Fruit fly (Drosophila melanogaster) whole organism, embryonic: ENCODE data around the gene gammaTub37C.

Experiments
- Abd-B ChIP-seq: fragments of 200-800 bp; sonication (Bioruptor generic); optimal IDR thresholded peaks from 2 replicates; lab custom pipeline; 2018; ENCODE audit warnings: missing biosample characterization, mild to moderate bottlenecking, missing genetic modification characterization, moderate library complexity
- BEAF-32 ChIP-seq: fragments of 200-800 bp; sonication (Bioruptor generic); optimal IDR thresholded peaks from 3 replicates; lab custom pipeline; 2017; ENCODE audit warnings: missing biosample characterization, missing genetic modification characterization, mild to moderate bottlenecking, moderate library complexity, missing genetic modification reagents
- Blimp-1 ChIP-seq: fragments of 200-800 bp; sonication (Bioruptor generic); optimal IDR thresholded peaks from 3 replicates; lab custom pipeline; 2018; ENCODE audit warnings: missing biosample characterization, missing genetic modification characterization, mild to moderate bottlenecking, moderate library complexity, missing genetic modification reagents
- CG12391 ChIP-seq: fragments of 200-800 bp; sonication (Bioruptor generic); optimal IDR thresholded peaks from 3 replicates; lab custom pipeline; 2018; ENCODE audit warnings: missing biosample characterization, mild to moderate bottlenecking, missing genetic modification characterization, moderate library complexity
- CG12769 ChIP-seq: fragments of 200-800 bp; sonication (Bioruptor generic); optimal IDR thresholded peaks from 2 replicates; lab custom pipeline; 2019; ENCODE audit warnings: missing biosample characterization, mild to moderate bottlenecking, missing genetic modification characterization, moderate library complexity
- CG13287 ChIP-seq: fragments of 200-800 bp; sonication (Bioruptor generic); IDR thresholded peaks from 2 replicates; pipeline ENCODE4 v1.3.6; 2022; ENCODE audit warnings: missing biosample characterization, missing genetic modification characterization; ENCODE audit not compliant: partially characterized antibody
- CG13894 ChIP-seq: fragments of 200-800 bp; sonication (Bioruptor generic); optimal IDR thresholded peaks from 3 replicates; lab custom pipeline; 2018; ENCODE audit warnings: missing biosample characterization, mild to moderate bottlenecking, missing genetic modification characterization, moderate library complexity
- CG14050 ChIP-seq: fragments of 200-800 bp; sonication (Bioruptor generic); IDR thresholded peaks from 3 replicates; pipeline ENCODE4 v1.3.6; 2022; ENCODE audit warnings: missing biosample characterization, missing genetic modification characterization
- CG17328 ChIP-seq: fragments of 200-800 bp; sonication (Bioruptor generic); IDR thresholded peaks from 2 replicates; pipeline ENCODE4 v1.3.6; 2022; ENCODE audit warnings: missing biosample characterization, missing genetic modification characterization
- CG17359 ChIP-seq: fragments of 200-800 bp; sonication (Bioruptor generic); optimal IDR thresholded peaks from 3 replicates; lab custom pipeline; 2018; ENCODE audit warnings: missing biosample characterization, mild to moderate bottlenecking, missing genetic modification characterization, moderate library complexity
- CG17385 ChIP-seq: fragments of 200-800 bp; sonication (Bioruptor generic); optimal IDR thresholded peaks from 3 replicates; lab custom pipeline; 2018; ENCODE audit warnings: missing biosample characterization, mild to moderate bottlenecking, missing genetic modification characterization
- CG18476 ChIP-seq: fragments of 200-800 bp; sonication (Bioruptor generic); optimal IDR thresholded peaks from 2 replicates; lab custom pipeline; 2016; ENCODE audit warnings: missing biosample characterization, mild to moderate bottlenecking, missing genetic modification characterization
- CG30431 ChIP-seq: fragments of 200-800 bp; sonication (Bioruptor generic); optimal IDR thresholded peaks from 2 replicates; lab custom pipeline; 2017; ENCODE audit warnings: missing biosample characterization, missing genetic modification characterization
- CG5180 ChIP-seq: fragments of 200-800 bp; sonication (Bioruptor generic); optimal IDR thresholded peaks from 3 replicates; lab custom pipeline; 2017; ENCODE audit warnings: missing biosample characterization, missing genetic modification characterization, mild to moderate bottlenecking, moderate library complexity, missing genetic modification reagents
- CG6791 ChIP-seq: fragments of 200-800 bp; sonication (Bioruptor generic); IDR thresholded peaks from 3 replicates; pipeline ENCODE4 v1.3.6; 2022; ENCODE audit warnings: missing biosample characterization, missing genetic modification characterization; ENCODE audit not compliant: partially characterized antibody
- CG6854 ChIP-seq: fragments of 200-800 bp; sonication (Bioruptor generic); optimal IDR thresholded peaks from 3 replicates; lab custom pipeline; 2017; ENCODE audit warnings: missing biosample characterization, mild to moderate bottlenecking, missing genetic modification characterization
- CG7987 ChIP-seq: fragments of 200-800 bp; sonication (Bioruptor generic); optimal IDR thresholded peaks from 2 replicates; lab custom pipeline; 2018; ENCODE audit warnings: missing biosample characterization, mild to moderate bottlenecking, missing genetic modification characterization, moderate library complexity
- CG8089 ChIP-seq: fragments of 200-800 bp; sonication (Bioruptor generic); optimal IDR thresholded peaks from 3 replicates; lab custom pipeline; 2016; ENCODE audit warnings: missing biosample characterization, missing genetic modification characterization
- CG8281 ChIP-seq: fragments of 200-800 bp; sonication (Bioruptor generic); optimal IDR thresholded peaks from 2 replicates; lab custom pipeline; 2018; ENCODE audit warnings: missing biosample characterization, mild to moderate bottlenecking, missing genetic modification characterization, moderate library complexity
- CG9876 ChIP-seq: fragments of 200-800 bp; sonication (Bioruptor generic); optimal IDR thresholded peaks from 2 replicates; lab custom pipeline; 2016; ENCODE audit warnings: missing biosample characterization, missing genetic modification characterization
- CHES-1-like ChIP-seq: fragments of 200-800 bp; sonication (Bioruptor generic); optimal IDR thresholded peaks from 2 replicates; lab custom pipeline; 2016; ENCODE audit warnings: missing biosample characterization, missing genetic modification characterization
- CTCF ChIP-seq: fragments of 200-800 bp; sonication (Bioruptor generic); optimal IDR thresholded peaks from 2 replicates; lab custom pipeline; 2017; ENCODE audit warnings: missing biosample characterization, mild to moderate bottlenecking, missing genetic modification characterization, moderate library complexity
- Dll ChIP-seq: fragments of 200-800 bp; sonication (Bioruptor generic); IDR thresholded peaks from 4 replicates; pipeline ENCODE4 v1.3.6; 2022; ENCODE audit warnings: missing biosample characterization, missing genetic modification characterization; ENCODE audit not compliant: partially characterized antibody
- Hr78 ChIP-seq, 2 experiments: fragments of 200-800 bp in 1 of 2; fragments of >200 bp in 1 of 2; sonication (Bioruptor generic) in 1 of 2; optimal IDR thresholded peaks; 2 replicates each; lab custom pipeline; 2017 to 2019; ENCODE audit warnings: missing biosample characterization in 2 of 2, missing genetic modification characterization in 2 of 2, mild to moderate bottlenecking in 1 of 2, moderate library complexity in 1 of 2
- Med ChIP-seq: fragments of 200-800 bp; sonication (Bioruptor generic); peaks from one replicate; lab custom pipeline; 2016; ENCODE audit warnings: missing biosample characterization, missing genetic modification characterization, mild to moderate bottlenecking, inconsistent platforms, moderate library complexity
- NC2β ChIP-seq: fragments of 200-800 bp; sonication (Bioruptor generic); optimal IDR thresholded peaks from 2 replicates; lab custom pipeline; 2016; ENCODE audit warnings: missing biosample characterization, missing genetic modification characterization
- Stat92E ChIP-seq, 3 experiments: fragments of >200 bp in 2 of 3; fragments of 200-800 bp in 1 of 3; sonication (Bioruptor generic) in 1 of 3; optimal IDR thresholded peaks; 2 replicates each; lab custom pipeline; 2017 to 2019; ENCODE audit warnings: missing biosample characterization in 3 of 3, missing genetic modification characterization in 3 of 3, mild to moderate bottlenecking in 1 of 3, moderate library complexity in 1 of 3
- Vsx1 ChIP-seq: fragments of 200-800 bp; sonication (Bioruptor generic); optimal IDR thresholded peaks from 2 replicates; lab custom pipeline; 2017; ENCODE audit warnings: missing biosample characterization, mild to moderate bottlenecking, missing genetic modification characterization, missing genetic modification reagents
- ac ChIP-seq: fragments of 200-800 bp; sonication (Bioruptor generic); optimal IDR thresholded peaks from 3 replicates; lab custom pipeline; 2017; ENCODE audit warnings: missing biosample characterization, mild to moderate bottlenecking, missing genetic modification characterization
- al ChIP-seq: fragments of 200-800 bp; sonication (Bioruptor generic); IDR thresholded peaks from 2 replicates; pipeline ENCODE4 v1.3.6; 2022; ENCODE audit warnings: missing biosample characterization, missing genetic modification characterization
- ato ChIP-seq: fragments of 200-800 bp; sonication (Bioruptor generic); IDR thresholded peaks from 2 replicates; pipeline ENCODE4 v1.3.6; 2022; ENCODE audit warnings: missing biosample characterization, missing genetic modification characterization; ENCODE audit not compliant: partially characterized antibody
- crol ChIP-seq: fragments of 200-800 bp; sonication (Bioruptor generic); IDR thresholded peaks from 2 replicates; pipeline ENCODE4 v1.3.6; 2022; ENCODE audit warnings: missing biosample characterization, missing genetic modification characterization
- dan ChIP-seq: fragments of 200-800 bp; sonication (Bioruptor generic); IDR thresholded peaks from 2 replicates; pipeline ENCODE4 v1.3.6; 2022; ENCODE audit warnings: missing biosample characterization, missing genetic modification characterization
- dimm ChIP-seq: fragments of 200-800 bp; sonication (Bioruptor generic); IDR thresholded peaks from 2 replicates; pipeline ENCODE4 v1.3.6; 2022; ENCODE audit warnings: missing biosample characterization, missing genetic modification characterization
- esg ChIP-seq: fragments of 200-800 bp; sonication (Bioruptor generic); conservative IDR thresholded peaks from 2 replicates; pipeline ENCODE4 v1.3.6; 2022; ENCODE audit warnings: missing biosample characterization, missing genetic modification characterization
- her ChIP-seq: fragments of 200-800 bp; sonication (Bioruptor generic); optimal IDR thresholded peaks from 2 replicates; lab custom pipeline; 2016; ENCODE audit warnings: missing biosample characterization, missing genetic modification characterization
- inv ChIP-seq: fragments of 200-800 bp; sonication (Bioruptor generic); IDR thresholded peaks from 2 replicates; pipeline ENCODE4 v1.3.6; 2022; ENCODE audit warnings: missing biosample characterization, missing genetic modification characterization; ENCODE audit not compliant: partially characterized antibody
- mam ChIP-seq: fragments of 200-800 bp; sonication (Bioruptor generic); optimal IDR thresholded peaks from 3 replicates; lab custom pipeline; 2016; ENCODE audit warnings: missing biosample characterization, missing genetic modification characterization
- nau ChIP-seq: fragments of 200-800 bp; sonication (Bioruptor generic); optimal IDR thresholded peaks from 3 replicates; lab custom pipeline; 2017; ENCODE audit warnings: missing biosample characterization, mild to moderate bottlenecking, missing genetic modification characterization, missing genetic modification reagents
- pb ChIP-seq: fragments of 200-800 bp; sonication (Bioruptor generic); optimal IDR thresholded peaks from 3 replicates; lab custom pipeline; 2016; ENCODE audit warnings: missing biosample characterization, missing genetic modification characterization
- pho ChIP-seq: fragments of 200-800 bp; sonication (Bioruptor generic); optimal IDR thresholded peaks from 2 replicates; lab custom pipeline; 2016; ENCODE audit warnings: missing biosample characterization, missing genetic modification characterization
- schlank ChIP-seq: fragments of 200-800 bp; sonication (Bioruptor generic); optimal IDR thresholded peaks from 2 replicates; lab custom pipeline; 2018; ENCODE audit warnings: missing biosample characterization, mild to moderate bottlenecking, missing genetic modification characterization
- sd ChIP-seq: fragments of 200-800 bp; sonication (Bioruptor generic); optimal IDR thresholded peaks from 3 replicates; lab custom pipeline; 2018; ENCODE audit warnings: missing biosample characterization, mild to moderate bottlenecking, missing genetic modification characterization, moderate library complexity
- sna ChIP-seq: fragments of 200-800 bp; sonication (Bioruptor generic); IDR thresholded peaks from 2 replicates; pipeline ENCODE4 v1.3.6; 2022; ENCODE audit warnings: missing biosample characterization, missing genetic modification characterization; ENCODE audit not compliant: partially characterized antibody
- twi ChIP-seq: fragments of 200-800 bp; optimal IDR thresholded peaks from 2 replicates; lab custom pipeline; 2019; ENCODE audit warnings: missing biosample characterization, mild to moderate bottlenecking, missing genetic modification characterization, moderate library complexity
- vvl ChIP-seq: fragments of 200-800 bp; sonication (Bioruptor generic); IDR thresholded peaks from 2 replicates; pipeline ENCODE4 v1.3.6; 2022; ENCODE audit warnings: missing biosample characterization, missing genetic modification characterization
- z ChIP-seq: fragments of 200-800 bp; sonication (Bioruptor generic); IDR thresholded peaks from 3 replicates; pipeline ENCODE4 v1.3.6; 2022; ENCODE audit warnings: missing biosample characterization, missing genetic modification characterization

The gammaTub37C gene

dm6 chr2L:19158005-19158666 lies 27.4 kb downstream of the gammaTub37C start (continued):
- TF ChIP-seq Dll (GFP tag; lab: Robert Waterston, UW): peak; percentile 27; the same call in 1 of the 4 replicates
- peak; percentile 3 for TF ChIP-seq CG12391 (tag; lab: Kevin White, UChicago)
- peak; percentile 39 for TF ChIP-seq her (GFP tag; lab: Kevin White, UChicago)
- peak; percentile 6 for TF ChIP-seq pb (GFP tag; lab: Kevin White, UChicago)
- no peak for TF ChIP-seq CG17359
- TF ChIP-seq CHES-1-like: no peak
- TF ChIP-seq dan (GFP tag; lab: Robert Waterston, UW): no peak

DNA sequence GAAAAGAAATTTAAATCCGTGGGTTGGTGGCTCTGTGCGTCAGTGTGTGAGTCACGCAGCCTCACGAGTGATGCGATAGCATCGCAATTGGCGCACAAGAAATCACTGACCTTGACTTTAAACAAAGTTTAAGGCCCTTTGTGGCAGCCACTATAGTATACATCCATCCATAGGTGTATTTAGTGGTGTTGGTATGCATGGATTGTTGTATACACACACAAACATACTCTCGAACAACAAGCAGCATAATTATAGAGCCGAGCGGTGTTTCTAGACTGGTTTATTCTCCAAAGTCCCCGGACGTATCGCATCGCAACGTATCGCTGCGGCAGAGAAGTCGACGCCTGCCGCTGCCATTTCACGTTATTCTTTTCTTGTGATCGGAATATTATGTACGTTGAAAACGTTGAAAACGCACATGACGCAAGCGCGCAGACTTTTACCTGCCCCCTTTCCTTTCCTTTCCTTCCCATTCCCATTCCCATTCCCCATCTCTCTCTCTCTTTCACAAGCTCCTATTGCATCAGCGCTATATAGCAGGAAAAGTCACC lies 28.7 kb downstream of the gammaTub37C start:
- no peak for TF ChIP-seq CG9876 (GFP tag; lab: Kevin White, UChicago)
- no peak for TF ChIP-seq nau (GFP tag; lab: Kevin White, UChicago)
- 0 out of 3 replicates have a peak, but pooled peaks have one; percentile 44 for TF ChIP-seq z (GFP tag; lab: Robert Waterston, UW)
- peak; percentile 44; the same call in 1 of the 3 replicates for TF ChIP-seq CG6791 (GFP tag; lab: Robert Waterston, UW)
- peak; percentile 68 for TF ChIP-seq CG13894 (tag; lab: Kevin White, UChicago)
- peak; percentile 4 for TF ChIP-seq CG8281 (tag; lab: Kevin White, UChicago)
- no peak for TF ChIP-seq CG17328 (GFP tag; lab: Robert Waterston, UW)
- no peak for TF ChIP-seq pho
- no peak for TF ChIP-seq inv
- TF ChIP-seq CG7987 (GFP tag; lab: Kevin White, UChicago): no peak
- peak; percentile 36 for TF ChIP-seq BEAF-32
- TF ChIP-seq Blimp-1 (GFP tag; lab: Kevin White, UChicago): no peak
- no peak for TF ChIP-seq CTCF (GFP tag; lab: Kevin White, UChicago)
- no peak for TF ChIP-seq Stat92E (GFP tag; optimal IDR thresholded peaks at IDR 0.05; lab: Kevin White, UChicago)
- TF ChIP-seq schlank (tag; lab: Kevin White, UChicago): no peak
- no peak for TF ChIP-seq CG6854 (GFP tag; lab: Kevin White, UChicago)
- TF ChIP-seq CG17385: no peak
- TF ChIP-seq ato (GFP tag; lab: Robert Waterston, UW): no peak
- TF ChIP-seq sna: no peak
- TF ChIP-seq esg: no peak
- TF ChIP-seq CG5180: no peak
- TF ChIP-seq mam (GFP tag; lab: Kevin White, UChicago): no peak
- TF ChIP-seq CG18476 (GFP tag; lab: Kevin White, UChicago): no peak
- TF ChIP-seq Hr78 (GFP tag; optimal IDR thresholded peaks at IDR 0.05; lab: Kevin White, UChicago): no peak
- no peak for TF ChIP-seq twi (tag; lab: Kevin White, UChicago)
- TF ChIP-seq Abd-B (GFP tag; lab: Kevin White, UChicago): no peak
- peak; percentile 66 for TF ChIP-seq crol (GFP tag; lab: Robert Waterston, UW)
- no peak for TF ChIP-seq CG13287
- TF ChIP-seq vvl (GFP tag; lab: Robert Waterston, UW): no peak; the same call in 1 of the 2 replicates
- TF ChIP-seq dimm (GFP tag; lab: Robert Waterston, UW): no peak
- TF ChIP-seq CG30431 (GFP tag; lab: Kevin White, UChicago): no peak
- TF ChIP-seq CG14050: no peak
- peak; percentile 76 for TF ChIP-seq Med
- no peak for TF ChIP-seq NC2β (GFP tag; lab: Kevin White, UChicago)
- TF ChIP-seq sd: peak; percentile 52
- no peak for TF ChIP-seq ac (GFP tag; lab: Kevin White, UChicago)
- no peak for TF ChIP-seq Vsx1 (GFP tag; lab: Kevin White, UChicago)
- no peak for TF ChIP-seq al (GFP tag; lab: Robert Waterston, UW)
- TF ChIP-seq CG8089 (GFP tag; lab: Kevin White, UChicago): no peak
- TF ChIP-seq CG12769: peak; percentile 46
